Fruit fly (Drosophila melanogaster) whole organism, embryonic: ENCODE results near the gene mRRF1.
A peak's percentile ranks its signal among the peaks of the same experiment; 100 is the strongest.

Source experiments
- Blimp-1 ChIP-seq: fragments of 200-800 bp; sonication (Bioruptor generic); optimal IDR thresholded peaks from 3 replicates; lab custom pipeline; 2018; ENCODE audit warnings: missing biosample characterization, missing genetic modification characterization, mild to moderate bottlenecking, moderate library complexity, missing genetic modification reagents
- CG17612 ChIP-seq: fragments of 200-800 bp; sonication (Bioruptor generic); IDR thresholded peaks from 2 replicates; pipeline ENCODE4 v1.3.6; 2022; ENCODE audit warnings: missing biosample characterization, missing genetic modification characterization
- CG30020 ChIP-seq: fragments of 200-800 bp; optimal IDR thresholded peaks from 2 replicates; lab custom pipeline; 2019; ENCODE audit warnings: missing biosample characterization, mild to moderate bottlenecking, missing genetic modification characterization, moderate library complexity
- CG6683 ChIP-seq: fragments of 200-800 bp; sonication (Bioruptor generic); optimal IDR thresholded peaks from 2 replicates; lab custom pipeline; 2017; ENCODE audit warnings: missing biosample characterization, mild to moderate bottlenecking, missing genetic modification characterization, missing genetic modification reagents
- E2f1 ChIP-seq: fragments of 200-800 bp; sonication (Bioruptor generic); IDR thresholded peaks from 2 replicates; pipeline ENCODE4 v1.3.6; 2022; ENCODE audit warnings: missing biosample characterization, missing genetic modification characterization
- Hr78 ChIP-seq, 2 experiments: fragments of 200-800 bp in 1 of 2; fragments of >200 bp in 1 of 2; sonication (Bioruptor generic) in 1 of 2; optimal IDR thresholded peaks; 2 replicates each; lab custom pipeline; 2017 to 2019; ENCODE audit warnings: missing biosample characterization in 2 of 2, missing genetic modification characterization in 2 of 2, mild to moderate bottlenecking in 1 of 2, moderate library complexity in 1 of 2
- NfI ChIP-seq: fragments of 200-800 bp; sonication (Bioruptor generic); optimal IDR thresholded peaks from 3 replicates; lab custom pipeline; 2018; ENCODE audit warnings: missing biosample characterization, mild to moderate bottlenecking, missing genetic modification characterization, moderate library complexity
- ac ChIP-seq: fragments of 200-800 bp; sonication (Bioruptor generic); optimal IDR thresholded peaks from 3 replicates; lab custom pipeline; 2017; ENCODE audit warnings: missing biosample characterization, mild to moderate bottlenecking, missing genetic modification characterization
- al ChIP-seq: fragments of 200-800 bp; sonication (Bioruptor generic); IDR thresholded peaks from 2 replicates; pipeline ENCODE4 v1.3.6; 2022; ENCODE audit warnings: missing biosample characterization, missing genetic modification characterization
- cwo ChIP-seq: fragments of 200-800 bp; sonication (Bioruptor generic); optimal IDR thresholded peaks from 3 replicates; lab custom pipeline; 2017; ENCODE audit warnings: missing biosample characterization, missing genetic modification characterization, mild to moderate bottlenecking, moderate library complexity, missing genetic modification reagents
- dati ChIP-seq: fragments of 200-800 bp; sonication (Bioruptor generic); IDR thresholded peaks from 2 replicates; pipeline ENCODE4 v1.3.6; 2022; ENCODE audit warnings: missing biosample characterization, missing genetic modification characterization
- gcm2 ChIP-seq: fragments of 200-800 bp; sonication (Bioruptor generic); optimal IDR thresholded peaks from 2 replicates; lab custom pipeline; 2016; ENCODE audit warnings: missing biosample characterization, missing genetic modification characterization
- row ChIP-seq: fragments of 200-800 bp; sonication (Bioruptor generic); IDR thresholded peaks from 3 replicates; pipeline ENCODE4 v1.3.6; 2022; ENCODE audit warnings: missing biosample characterization, missing genetic modification characterization
- seq ChIP-seq: fragments of 200-800 bp; sonication (Bioruptor generic); IDR thresholded peaks from 2 replicates; pipeline ENCODE4 v1.3.6; 2022; ENCODE audit warnings: missing biosample characterization, missing genetic modification characterization

Gene mRRF1

DNA sequence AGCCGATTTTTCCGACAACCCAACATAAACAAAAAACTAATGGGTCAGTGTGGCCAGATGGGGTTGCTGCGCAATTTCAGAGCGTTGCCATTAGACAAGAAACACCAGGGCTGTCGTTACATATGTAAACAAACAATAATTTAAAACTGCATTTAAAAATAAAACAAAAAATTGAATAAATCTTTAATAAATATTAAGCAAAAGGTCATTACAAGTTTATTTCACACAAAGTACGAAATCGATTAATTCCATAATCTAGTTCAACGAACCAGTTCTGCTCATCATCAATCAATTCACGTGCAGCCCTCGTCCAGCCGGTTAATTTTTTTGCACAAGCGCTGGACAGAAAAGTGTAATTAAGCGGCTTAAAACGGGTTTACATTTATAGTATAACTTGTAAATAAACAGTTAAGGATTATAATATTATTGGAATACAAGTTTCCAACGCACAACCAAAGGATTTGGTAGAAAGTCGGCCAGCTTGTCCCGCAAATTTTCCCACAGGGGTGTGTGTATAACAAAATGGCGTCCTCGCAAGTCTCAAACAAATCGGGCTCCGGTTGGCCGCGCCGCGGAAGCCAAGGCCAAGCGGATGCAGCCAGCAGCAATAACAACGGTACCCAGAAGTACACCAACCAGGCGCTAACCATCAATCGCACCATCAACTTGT is 46.7 kb downstream of the mRRF1 start, which contains the start of the genes CG4022 and Cpsf5 (continued):
- peak; percentile 58 for TF ChIP-seq cwo (GFP tag; lab: Kevin White, UChicago)
- TF ChIP-seq Blimp-1 (GFP tag; lab: Kevin White, UChicago) = peak; percentile 79
- TF ChIP-seq seq (GFP tag; lab: Robert Waterston, UW) = peak; percentile 74
- TF ChIP-seq NfI (GFP tag; lab: Kevin White, UChicago) = peak; percentile 87
- TF ChIP-seq CG6683 (GFP tag; lab: Kevin White, UChicago) = peak; percentile 53
- TF ChIP-seq al (GFP tag; lab: Robert Waterston, UW) = peak; percentile 79
- TF ChIP-seq CG17612 = no peak
- peak; percentile 25; the same call in 1 of the 2 replicates for TF ChIP-seq dati
- peak; percentile 78 for TF ChIP-seq CG30020 (tag; lab: Kevin White, UChicago)
- TF ChIP-seq E2f1 = peak; percentile 79
- no peak for TF ChIP-seq Hr78 (GFP tag; optimal IDR thresholded peaks at IDR 0.05; lab: Kevin White, UChicago)
- TF ChIP-seq gcm2 (GFP tag; lab: Kevin White, UChicago) = peak; percentile 53
- peak; percentile 95 for TF ChIP-seq row (GFP tag; lab: Robert Waterston, UW)
- peak; percentile 20 for TF ChIP-seq ac (GFP tag; lab: Kevin White, UChicago)
